In genomic region chr2L:9956993-9957652, dm6 we compare ENCODE assay signal across 5 fruit fly cellular contexts.
TF ChIP-seq lines count a peak whose summit lies in the region.

Gene CG4658 (plus strand): TSS chr2L:9957132.
Gene CG5846 (minus strand): TSS chr2L:9957237.

TF ChIP-seq in whole organism, adult, 20 proteins besides CTCF, POLR2A, EP300 and RAD21 (continued from another document):
- TF ChIP-seq Hr96 (GFP tag; optimal IDR thresholded peaks at IDR 0.05; lab: Kevin White, UChicago) (no peak), pad (GFP tag; optimal IDR thresholded peaks at IDR 0.05; lab: Kevin White, UChicago) (peak; percentile 64), CG33017 (tag; optimal IDR thresholded peaks at IDR 0.05; lab: Kevin White, UChicago) (peak; percentile 93)

TF ChIP-seq in whole organism, embryonic, 481 proteins besides CTCF, POLR2A, EP300 and RAD21 (continued from another document and continues in another):
- TF ChIP-seq Opbp (GFP tag; IDR thresholded peaks at IDR 0.05; lab: Robert Waterston, UW; ENCODE audit: partially characterized antibody) = no peak
- TF ChIP-seq pnt (GFP tag; optimal IDR thresholded peaks at IDR 0.05; lab: Kevin White, UChicago) = peak; percentile 58
- TF ChIP-seq Dip2 (GFP tag; IDR thresholded peaks at IDR 0.05; lab: Robert Waterston, UW) = peak; percentile 50
- no peak for TF ChIP-seq CG16813 (GFP tag; IDR thresholded peaks at IDR 0.05; lab: Robert Waterston, UW; ENCODE audit: partially characterized antibody)
- no peak for TF ChIP-seq sima (GFP tag; optimal IDR thresholded peaks at IDR 0.05; lab: Kevin White, UChicago)
- TF ChIP-seq CG8765 (GFP tag; IDR thresholded peaks at IDR 0.05; lab: Robert Waterston, UW) = peak; percentile 77
- peak; percentile 78 for TF ChIP-seq CG17612 (GFP tag; IDR thresholded peaks at IDR 0.05; lab: Robert Waterston, UW)
- TF ChIP-seq Rfx (GFP tag; IDR thresholded peaks at IDR 0.05; lab: Robert Waterston, UW) = peak; percentile 90
- TF ChIP-seq wor (GFP tag; IDR thresholded peaks at IDR 0.05; lab: Robert Waterston, UW) = peak; percentile 90
- TF ChIP-seq Lhr (GFP tag; optimal IDR thresholded peaks at IDR 0.05; lab: Kevin White, UChicago) = peak; percentile 80
- peak; percentile 73 for TF ChIP-seq slp2 (GFP tag; optimal IDR thresholded peaks at IDR 0.05; lab: Kevin White, UChicago)
- TF ChIP-seq HLH54F (GFP tag; optimal IDR thresholded peaks at IDR 0.05; lab: Kevin White, UChicago) = peak; percentile 75
- peak; percentile 91 for TF ChIP-seq CG4404 (GFP tag; IDR thresholded peaks at IDR 0.05; lab: Robert Waterston, UW)
- TF ChIP-seq fru (optimal IDR thresholded peaks at IDR 0.05; lab: Kevin White, UChicago) = no peak
- TF ChIP-seq CG13296 (GFP tag; optimal IDR thresholded peaks at IDR 0.05; lab: Kevin White, UChicago) = peak; percentile 90
- TF ChIP-seq CG11093 (GFP tag; IDR thresholded peaks at IDR 0.05; lab: Robert Waterston, UW) = peak; percentile 91
- TF ChIP-seq CG34224 (GFP tag; IDR thresholded peaks at IDR 0.05; lab: Robert Waterston, UW; ENCODE audit: partially characterized antibody) = no peak
- TF ChIP-seq jigr1 (GFP tag; IDR thresholded peaks at IDR 0.05; lab: Robert Waterston, UW) = peak; percentile 87
- TF ChIP-seq zen2 (GFP tag; IDR thresholded peaks at IDR 0.05; lab: Robert Waterston, UW; ENCODE audit: partially characterized antibody) = no peak
- TF ChIP-seq Hey (tag; optimal IDR thresholded peaks at IDR 0.05; lab: Kevin White, UChicago) = no peak
- TF ChIP-seq nerfin-2 (GFP tag; IDR thresholded peaks at IDR 0.05; lab: Robert Waterston, UW; ENCODE audit: partially characterized antibody) = no peak
- TF ChIP-seq sens-2 (GFP tag; IDR thresholded peaks at IDR 0.05; lab: Robert Waterston, UW) = peak; percentile 75
- peak; percentile 88 for TF ChIP-seq CG11247 (GFP tag; IDR thresholded peaks at IDR 0.05; lab: Robert Waterston, UW)
- TF ChIP-seq nau (GFP tag; optimal IDR thresholded peaks at IDR 0.05; lab: Kevin White, UChicago) = no peak
- TF ChIP-seq lab (GFP tag; optimal IDR thresholded peaks at IDR 0.05; lab: Kevin White, UChicago) = peak; percentile 94
- TF ChIP-seq crol (GFP tag; IDR thresholded peaks at IDR 0.05; lab: Robert Waterston, UW) = peak; percentile 39; the same call in 1 of the 2 replicates
- TF ChIP-seq nmo (GFP tag; optimal IDR thresholded peaks at IDR 0.05; lab: Kevin White, UChicago) = peak; percentile 97
- no peak for TF ChIP-seq usp (GFP tag; optimal IDR thresholded peaks at IDR 0.05; lab: Kevin White, UChicago)
- peak; percentile 75 for TF ChIP-seq Atf-2 (GFP tag; optimal IDR thresholded peaks at IDR 0.05; lab: Kevin White, UChicago)
- TF ChIP-seq dpn (GFP tag; optimal IDR thresholded peaks at IDR 0.05; lab: Kevin White, UChicago) = peak; percentile 81 to 95
- TF ChIP-seq Dad (GFP tag; optimal IDR thresholded peaks at IDR 0.05; lab: Kevin White, UChicago) = peak; percentile 17

TF ChIP-seq in whole organism, prepupa, 60 proteins besides CTCF, POLR2A, EP300 and RAD21 (continued from another document and continues in another):
- TF ChIP-seq lz (GFP tag; optimal IDR thresholded peaks at IDR 0.05; lab: Kevin White, UChicago) (peak; percentile 93), fd85E (GFP tag; optimal IDR thresholded peaks at IDR 0.05; lab: Kevin White, UChicago) (peak; percentile 67), CG11294 (GFP tag; IDR thresholded peaks at IDR 0.05; lab: Robert Waterston, UW) (peak; percentile 90), CG6792 (GFP tag; optimal IDR thresholded peaks at IDR 0.05; lab: Kevin White, UChicago) (peak; percentile 93), acj6 (GFP tag; optimal IDR thresholded peaks at IDR 0.05; lab: Kevin White, UChicago) (peak; percentile 93), CG34406 (GFP tag; optimal IDR thresholded peaks at IDR 0.05; lab: Kevin White, UChicago) (peak; percentile 95), pdm3 (GFP tag; optimal IDR thresholded peaks at IDR 0.05; lab: Kevin White, UChicago) (peak; percentile 95), CG8632 (GFP tag; optimal IDR thresholded peaks at IDR 0.05; lab: Kevin White, UChicago) (peak; percentile 96), Sox102F (GFP tag; optimal IDR thresholded peaks at IDR 0.05; lab: Kevin White, UChicago) (peak; percentile 90), Hr4 (GFP tag; optimal IDR thresholded peaks at IDR 0.05; lab: Kevin White, UChicago) (peak; percentile 91), Eip93F (GFP tag; optimal IDR thresholded peaks at IDR 0.05; lab: Kevin White, UChicago) (no peak), Ets96B (tag; optimal IDR thresholded peaks at IDR 0.05; lab: Kevin White, UChicago) (peak; percentile 95), CG6276 (GFP tag; optimal IDR thresholded peaks at IDR 0.05; lab: Kevin White, UChicago) (no peak), Eip75B (GFP tag; optimal IDR thresholded peaks at IDR 0.05; lab: Kevin White, UChicago) (peak; percentile 92), CG4318 (GFP tag; optimal IDR thresholded peaks at IDR 0.05; lab: Kevin White, UChicago) (no peak), CG6163 (GFP tag; IDR thresholded peaks at IDR 0.05; lab: Robert Waterston, UW) (peak; percentile 92), Sox15 (GFP tag; optimal IDR thresholded peaks at IDR 0.05; lab: Kevin White, UChicago) (peak; percentile 86), OdsH (GFP tag; optimal IDR thresholded peaks at IDR 0.05; lab: Kevin White, UChicago) (peak; percentile 96), CG8319 (GFP tag; optimal IDR thresholded peaks at IDR 0.05; lab: Kevin White, UChicago) (peak; percentile 79), svp (GFP tag; lab: Kevin White, UChicago) (peak; percentile 95), CG6808 (GFP tag; optimal IDR thresholded peaks at IDR 0.05; lab: Kevin White, UChicago) (peak; percentile 74), CG31627 (GFP tag; optimal IDR thresholded peaks at IDR 0.05; lab: Kevin White, UChicago) (peak; percentile 93), Lpt (GFP tag; optimal IDR thresholded peaks at IDR 0.05; lab: Kevin White, UChicago) (peak; percentile 92), Hr39 (GFP tag; optimal IDR thresholded peaks at IDR 0.05; lab: Kevin White, UChicago) (peak; percentile 90), CG9139 (GFP tag; optimal IDR thresholded peaks at IDR 0.05; lab: Kevin White, UChicago) (no peak), dsx (GFP tag; optimal IDR thresholded peaks at IDR 0.05; lab: Kevin White, UChicago; ENCODE audit: poor library complexity, severe bottlenecking) (peak; percentile 94), salr (GFP tag; optimal IDR thresholded peaks at IDR 0.05; lab: Kevin White, UChicago) (peak in 1 of 2 experiments; percentile 43), eg (GFP tag; IDR thresholded peaks at IDR 0.05; lab: Robert Waterston, UW) (peak; percentile 96), CG1621 (tag; optimal IDR thresholded peaks at IDR 0.05; lab: Kevin White, UChicago) (peak; percentile 82), fkh (GFP tag; optimal IDR thresholded peaks at IDR 0.05; lab: Kevin White, UChicago) (peak; percentile 91), CG16779 (tag; optimal IDR thresholded peaks at IDR 0.05; lab: Kevin White, UChicago) (no peak), dac (GFP tag; optimal IDR thresholded peaks at IDR 0.05; lab: Kevin White, UChicago) (peak; percentile 50), Ets21C (GFP tag; optimal IDR thresholded peaks at IDR 0.05; lab: Kevin White, UChicago) (peak; percentile 86)

TF ChIP-seq in whole organism, pupa, 21 proteins besides CTCF, POLR2A, EP300 and RAD21 (continued from another document):
- peak; percentile 90 for TF ChIP-seq CG8301 (tag; optimal IDR thresholded peaks at IDR 0.05; lab: Kevin White, UChicago)
TF ChIP-seq in whole organism, pupa: peak in this region for 15.

TF ChIP-seq in whole organism, wandering third instar larva, 38 proteins besides CTCF, POLR2A, EP300 and RAD21 (continued from another document):
- TF ChIP-seq dl (GFP tag; optimal IDR thresholded peaks at IDR 0.05; lab: Kevin White, UChicago; ENCODE audit: insufficient read depth in 1 of 2, partially characterized antibody in 2 of 2) (no peak), tai (GFP tag; optimal IDR thresholded peaks at IDR 0.05; lab: Kevin White, UChicago) (no peak), br (GFP tag; optimal IDR thresholded peaks at IDR 0.05; lab: Kevin White, UChicago) (peak; percentile 83), Myc (optimal IDR thresholded peaks at IDR 0.05; lab: Kevin White, UChicago) (no peak), ey (GFP tag; optimal IDR thresholded peaks at IDR 0.05; lab: Kevin White, UChicago) (peak; percentile 90), jim (GFP tag; optimal IDR thresholded peaks at IDR 0.05; lab: Kevin White, UChicago) (no peak), Sp1 (GFP tag; optimal IDR thresholded peaks at IDR 0.05; lab: Kevin White, UChicago) (peak; percentile 92), rgr (GFP tag; optimal IDR thresholded peaks at IDR 0.05; lab: Kevin White, UChicago) (peak; percentile 95), dmrt93B (GFP tag; optimal IDR thresholded peaks at IDR 0.05; lab: Kevin White, UChicago) (no peak), Dfd (GFP tag; optimal IDR thresholded peaks at IDR 0.05; lab: Kevin White, UChicago) (no peak), psq (GFP tag; optimal IDR thresholded peaks at IDR 0.05; lab: Kevin White, UChicago) (peak; percentile 91)
